Fruit fly (Drosophila melanogaster) whole organism, pupa: ENCODE data around the gene Utx.

ENCODE experiments used
- CG10348 ChIP-seq: fragments of 200-800 bp; sonication (Bioruptor generic); IDR thresholded peaks from 2 replicates; pipeline ENCODE4 v1.3.6; 2022; ENCODE audit warnings: missing biosample characterization, missing genetic modification characterization
- CG12605 ChIP-seq: fragments of 200-800 bp; sonication (Bioruptor generic); IDR thresholded peaks from 2 replicates; pipeline ENCODE4 v1.3.6; 2022; ENCODE audit warnings: missing biosample characterization, missing genetic modification characterization
- CG13204 ChIP-seq: fragments of 200-800 bp; sonication (Bioruptor generic); optimal IDR thresholded peaks from 2 replicates; lab custom pipeline; 2018; ENCODE audit warnings: missing biosample characterization, mild to moderate bottlenecking, missing genetic modification characterization, moderate library complexity
- CG14655 ChIP-seq: fragments of 200-800 bp; sonication (Bioruptor generic); optimal IDR thresholded peaks from 3 replicates; lab custom pipeline; 2017; ENCODE audit warnings: mild to moderate bottlenecking, missing biosample characterization, missing genetic modification reagents, missing genetic modification characterization
- CG15710 ChIP-seq: fragments of 200-800 bp; sonication (Bioruptor generic); optimal IDR thresholded peaks from 2 replicates; lab custom pipeline; 2018; ENCODE audit warnings: missing biosample characterization, mild to moderate bottlenecking, missing genetic modification characterization, moderate library complexity
- CG17806 ChIP-seq: fragments of 200-800 bp; sonication (Bioruptor generic); optimal IDR thresholded peaks from 2 replicates; lab custom pipeline; 2018; ENCODE audit warnings: missing biosample characterization, mild to moderate bottlenecking, missing genetic modification characterization, moderate library complexity
- CG32121 ChIP-seq: fragments of 200-800 bp; sonication (Bioruptor generic); IDR thresholded peaks from 2 replicates; pipeline ENCODE4 v1.3.6; 2022; ENCODE audit warnings: missing biosample characterization, missing genetic modification characterization
- CG34367 ChIP-seq: fragments of 200-800 bp; sonication (Bioruptor generic); optimal IDR thresholded peaks from 2 replicates; lab custom pipeline; 2018; ENCODE audit warnings: missing biosample characterization, mild to moderate bottlenecking, missing genetic modification characterization
- CG4496 ChIP-seq: fragments of 200-800 bp; sonication (Bioruptor generic); IDR thresholded peaks from 3 replicates; pipeline ENCODE4 v1.3.6; 2022; ENCODE audit warnings: missing biosample characterization, missing genetic modification characterization
- CG8159 ChIP-seq: fragments of 200-800 bp; sonication (Bioruptor generic); optimal IDR thresholded peaks from 3 replicates; lab custom pipeline; 2018; ENCODE audit warnings: missing biosample characterization, mild to moderate bottlenecking, missing genetic modification characterization, moderate library complexity
- CG8301 ChIP-seq: fragments of 200-800 bp; sonication (Bioruptor generic); optimal IDR thresholded peaks from 2 replicates; lab custom pipeline; 2018; ENCODE audit warnings: missing biosample characterization, mild to moderate bottlenecking, missing genetic modification characterization
- CG9948 ChIP-seq: fragments of 200-800 bp; sonication (Bioruptor generic); optimal IDR thresholded peaks from 2 replicates; lab custom pipeline; 2018; ENCODE audit warnings: missing biosample characterization, mild to moderate bottlenecking, missing genetic modification characterization, moderate library complexity
- D1 ChIP-seq: fragments of 200-800 bp; sonication (Bioruptor generic); optimal IDR thresholded peaks from 2 replicates; lab custom pipeline; 2018; ENCODE audit warnings: missing biosample characterization, mild to moderate bottlenecking, missing genetic modification characterization, moderate library complexity
- EcR ChIP-seq: fragments of 200-800 bp; sonication (Bioruptor generic); optimal IDR thresholded peaks from 3 replicates; lab custom pipeline; 2019; ENCODE audit warnings: missing biosample characterization, missing genetic modification characterization, mild to moderate bottlenecking, moderate library complexity, missing genetic modification reagents
- Ets98B ChIP-seq: fragments of 200-800 bp; sonication (Bioruptor generic); IDR thresholded peaks from 2 replicates; pipeline ENCODE4 v1.3.6; 2022; ENCODE audit warnings: missing biosample characterization, missing genetic modification characterization
- Pif1A ChIP-seq: fragments of 200-800 bp; sonication (Bioruptor generic); optimal IDR thresholded peaks from 3 replicates; lab custom pipeline; 2016; ENCODE audit warnings: missing biosample characterization, missing genetic modification characterization
- Pif1B ChIP-seq: fragments of 200-800 bp; sonication (Bioruptor generic); optimal IDR thresholded peaks from 3 replicates; lab custom pipeline; 2016; ENCODE audit warnings: missing biosample characterization, missing genetic modification characterization
- Snoo ChIP-seq: fragments of 200-800 bp; sonication (Bioruptor generic); optimal IDR thresholded peaks from 3 replicates; lab custom pipeline; 2017; ENCODE audit warnings: missing biosample characterization, mild to moderate bottlenecking, missing genetic modification characterization, inconsistent platforms
- fd96Ca ChIP-seq: fragments of 200-800 bp; sonication (Bioruptor generic); IDR thresholded peaks from 3 replicates; pipeline ENCODE4 v1.3.6; 2022; ENCODE audit warnings: missing biosample characterization, missing genetic modification characterization
- gl ChIP-seq: fragments of 200-800 bp; sonication (Bioruptor generic); optimal IDR thresholded peaks from 2 replicates; lab custom pipeline; 2018; ENCODE audit warnings: missing biosample characterization, mild to moderate bottlenecking, missing genetic modification characterization
- rn ChIP-seq: fragments of 200-800 bp; sonication (Bioruptor generic); IDR thresholded peaks from 2 replicates; pipeline ENCODE4 v1.3.6; 2022; ENCODE audit warnings: missing biosample characterization, missing genetic modification characterization

The Utx gene

dm6 chr2L:10320174-10320775 lies 41.7 kb upstream of the Utx start:
- TF ChIP-seq Pif1B (GFP tag; lab: Kevin White, UChicago) (no peak), CG17806 (tag; lab: Kevin White, UChicago) (no peak)

dm6 chr2L:10315888-10316287 lies 37.3 kb upstream of the Utx start:
- TF ChIP-seq Snoo (tag; lab: Kevin White, UChicago) = no peak
- no peak for TF ChIP-seq gl
- no peak for TF ChIP-seq CG8301 (tag; lab: Kevin White, UChicago)
- TF ChIP-seq CG17806 (tag; lab: Kevin White, UChicago) = no peak
- TF ChIP-seq CG12605 (GFP tag; lab: Robert Waterston, UW) = no peak
- no peak for TF ChIP-seq CG4496 (GFP tag; lab: Robert Waterston, UW)
- TF ChIP-seq Pif1B (GFP tag; lab: Kevin White, UChicago) = no peak
- TF ChIP-seq CG13204 (GFP tag; lab: Kevin White, UChicago) = no peak
- no peak for TF ChIP-seq CG8159 (tag; lab: Kevin White, UChicago)
- no peak for TF ChIP-seq CG15710 (tag; lab: Kevin White, UChicago)
- no peak for TF ChIP-seq Pif1A
- no peak for TF ChIP-seq CG10348 (GFP tag; lab: Robert Waterston, UW)
- no peak for TF ChIP-seq D1 (tag; lab: Kevin White, UChicago)
- TF ChIP-seq Ets98B (GFP tag; lab: Robert Waterston, UW) = no peak
- no peak for TF ChIP-seq EcR (GFP tag; lab: Kevin White, UChicago)
- no peak for TF ChIP-seq CG32121 (GFP tag; lab: Robert Waterston, UW)
- TF ChIP-seq CG34367 (tag; lab: Kevin White, UChicago) = no peak
- no peak for TF ChIP-seq CG14655 (GFP tag; lab: Kevin White, UChicago)
- TF ChIP-seq fd96Ca (GFP tag; lab: Robert Waterston, UW) = no peak
- TF ChIP-seq, all 21 proteins: peak for 0

- TF ChIP-seq CG15710 (tag; lab: Kevin White, UChicago) = peak; percentile 24
- TF ChIP-seq D1 (tag; lab: Kevin White, UChicago) = no peak
- TF ChIP-seq EcR (GFP tag; lab: Kevin White, UChicago) = peak; percentile 27
Observed at dm6 chr2L:10314327-10315210, 36.0 kb upstream of the Utx start, which contains the start of the genes Usp14 and CG4972. Usp14 (minus strand) TSS chr2L:10314396. CG4972 (plus strand) TSS chr2L:10314792.

dm6 chr2L:10311822-10312221 lies 33.2 kb upstream of the Utx start:
- TF ChIP-seq CG9948 (tag; lab: Kevin White, UChicago) = no peak
- no peak for TF ChIP-seq CG8301 (tag; lab: Kevin White, UChicago)
- no peak for TF ChIP-seq Pif1A
- no peak for TF ChIP-seq CG4496 (GFP tag; lab: Robert Waterston, UW)
- no peak for TF ChIP-seq CG8159 (tag; lab: Kevin White, UChicago)
- TF ChIP-seq rn = no peak
- no peak for TF ChIP-seq EcR (GFP tag; lab: Kevin White, UChicago)
- TF ChIP-seq CG14655 (GFP tag; lab: Kevin White, UChicago) = no peak
- TF ChIP-seq CG13204 (GFP tag; lab: Kevin White, UChicago) = no peak
- no peak for TF ChIP-seq CG12605 (GFP tag; lab: Robert Waterston, UW)
- no peak for TF ChIP-seq CG32121 (GFP tag; lab: Robert Waterston, UW)
- no peak for TF ChIP-seq fd96Ca (GFP tag; lab: Robert Waterston, UW)
- no peak for TF ChIP-seq Pif1B (GFP tag; lab: Kevin White, UChicago)
- TF ChIP-seq D1 (tag; lab: Kevin White, UChicago) = no peak
- no peak for TF ChIP-seq CG10348 (GFP tag; lab: Robert Waterston, UW)
- no peak for TF ChIP-seq Ets98B (GFP tag; lab: Robert Waterston, UW)
- no peak for TF ChIP-seq CG34367 (tag; lab: Kevin White, UChicago)

dm6 chr2L:10310614-10311382 lies 32.2 kb upstream of the Utx start, which contains the start of gene Cdk5alpha:
Cdk5alpha (minus strand) TSS chr2L:10310956.
- no peak for TF ChIP-seq Pif1B (GFP tag; lab: Kevin White, UChicago)
- no peak for TF ChIP-seq Pif1A
- TF ChIP-seq EcR (GFP tag; lab: Kevin White, UChicago) = no peak
- TF ChIP-seq CG32121 (GFP tag; lab: Robert Waterston, UW) = no peak
- TF ChIP-seq CG8159 (tag; lab: Kevin White, UChicago) = no peak
- no peak for TF ChIP-seq Snoo (tag; lab: Kevin White, UChicago)
- TF ChIP-seq CG17806 (tag; lab: Kevin White, UChicago) = no peak
- TF ChIP-seq, all 21 proteins: peak for 0
